Worm (Caenorhabditis elegans) whole organism, late embryonic: ENCODE measurements around the gene srd-66.

Source experiments
- C08G9.2 ChIP-seq: sonication (generic microtip); optimal IDR thresholded peaks from 2 replicates; lab custom pipeline; 2016; ENCODE audit warnings: mild to moderate bottlenecking, missing genetic modification characterization, moderate library complexity, missing compliant biosample characterization
- F13H6.1 ChIP-seq: sonication (generic microtip); optimal IDR thresholded peaks from 2 replicates; lab custom pipeline; 2016; ENCODE audit warnings: missing genetic modification characterization, missing compliant biosample characterization
- K02D7.2 ChIP-seq: sonication (generic microtip); optimal IDR thresholded peaks from 2 replicates; lab custom pipeline; 2017; ENCODE audit warnings: mild to moderate bottlenecking, missing genetic modification characterization, missing compliant biosample characterization
- K09A11.1 ChIP-seq: sonication (generic microtip); optimal IDR thresholded peaks from 2 replicates; lab custom pipeline; 2017; ENCODE audit warnings: antibody characterized with exemption, mild to moderate bottlenecking, missing genetic modification characterization, missing compliant biosample characterization; ENCODE audit not compliant: insufficient read depth
- T23F11.4 ChIP-seq: fragments of 200-800 bp; sonication (Bioruptor generic); optimal IDR thresholded peaks from 2 replicates; lab custom pipeline; 2018; ENCODE audit warnings: mild to moderate bottlenecking, missing genetic modification characterization, missing compliant biosample characterization
- ama-1 ChIP-seq: fragments of 150-350 bp; optimal IDR thresholded peaks from 2 replicates; lab custom pipeline; 2014
- ceh-18 ChIP-seq: sonication (generic microtip); optimal IDR thresholded peaks from 2 replicates; lab custom pipeline; 2016; ENCODE audit warnings: missing genetic modification characterization, missing compliant biosample characterization
- ceh-19 ChIP-seq: fragments of 200-800 bp; sonication (Bioruptor generic); optimal IDR thresholded peaks from 2 replicates; lab custom pipeline; 2018; ENCODE audit warnings: mild to moderate bottlenecking, missing genetic modification characterization, missing compliant biosample characterization
- ceh-30 ChIP-seq: fragments of 150-350 bp; optimal IDR thresholded peaks from 2 replicates; lab custom pipeline; 2014; ENCODE audit warnings: missing biosample characterization, missing genetic modification characterization
- ceh-34 ChIP-seq: sonication (generic microtip); optimal IDR thresholded peaks from 2 replicates; lab custom pipeline; 2016; ENCODE audit warnings: mild to moderate bottlenecking, missing genetic modification characterization, missing compliant biosample characterization
- ceh-45 ChIP-seq: fragments of 200-800 bp; sonication (Bioruptor generic); IDR thresholded peaks from 2 replicates; pipeline ENCODE4 v1.3.6; 2022; ENCODE audit warnings: missing genetic modification reagents, missing genetic modification characterization, missing compliant biosample characterization
- ceh-48 ChIP-seq: sonication (generic microtip); optimal IDR thresholded peaks from 2 replicates; lab custom pipeline; 2016; ENCODE audit warnings: missing genetic modification characterization, inconsistent platforms, missing compliant biosample characterization
- ceh-6 ChIP-seq: fragments of 200-800 bp; sonication (Bioruptor generic); optimal IDR thresholded peaks from 2 replicates; lab custom pipeline; 2018; ENCODE audit warnings: mild to moderate bottlenecking, missing genetic modification characterization, missing compliant biosample characterization
- ceh-9 ChIP-seq: sonication (generic microtip); optimal IDR thresholded peaks from 2 replicates; lab custom pipeline; 2016; ENCODE audit warnings: mild to moderate bottlenecking, missing genetic modification characterization, inconsistent platforms, missing compliant biosample characterization
- dmd-4 ChIP-seq: sonication (generic microtip); optimal IDR thresholded peaks from 2 replicates; lab custom pipeline; 2016; ENCODE audit warnings: borderline replicate concordance, missing genetic modification characterization, missing compliant biosample characterization
- elt-4 ChIP-seq: sonication (generic microtip); optimal IDR thresholded peaks from 2 replicates; lab custom pipeline; 2016; ENCODE audit warnings: missing genetic modification characterization, missing compliant biosample characterization
- ets-4 ChIP-seq: sonication (generic microtip); optimal IDR thresholded peaks from 2 replicates; lab custom pipeline; 2016; ENCODE audit warnings: missing genetic modification characterization, missing compliant biosample characterization
- eyg-1 ChIP-seq: sonication (generic microtip); optimal IDR thresholded peaks from 2 replicates; lab custom pipeline; 2016; ENCODE audit warnings: missing genotype, missing genetic modification characterization, missing compliant biosample characterization
- gmeb-2 ChIP-seq: sonication (generic microtip); optimal IDR thresholded peaks from 2 replicates; lab custom pipeline; 2016; ENCODE audit warnings: missing genetic modification characterization, inconsistent platforms, missing compliant biosample characterization
- hlh-13 ChIP-seq: fragments of 200-800 bp; sonication (Bioruptor generic); optimal IDR thresholded peaks from 2 replicates; lab custom pipeline; 2018; ENCODE audit warnings: mild to moderate bottlenecking, missing genetic modification characterization, missing compliant biosample characterization
- hlh-15 ChIP-seq: sonication (generic microtip); optimal IDR thresholded peaks from 2 replicates; lab custom pipeline; 2016; ENCODE audit warnings: missing genetic modification characterization, missing compliant biosample characterization
- hlh-8 ChIP-seq: sonication (generic microtip); optimal IDR thresholded peaks from 2 replicates; lab custom pipeline; 2016; ENCODE audit warnings: missing genotype, missing genetic modification characterization, missing compliant biosample characterization
- lim-6 ChIP-seq: sonication (generic microtip); optimal IDR thresholded peaks from 2 replicates; lab custom pipeline; 2016; ENCODE audit warnings: missing genetic modification characterization, missing compliant biosample characterization
- lin-11 ChIP-seq: fragments of 200-800 bp; sonication (Bioruptor generic); optimal IDR thresholded peaks from 2 replicates; lab custom pipeline; 2018; ENCODE audit warnings: mild to moderate bottlenecking, missing genetic modification characterization, missing compliant biosample characterization
- madf-2 ChIP-seq: sonication (generic microtip); optimal IDR thresholded peaks from 2 replicates; lab custom pipeline; 2017; ENCODE audit warnings: missing genetic modification characterization, missing compliant biosample characterization
- nhr-11 ChIP-seq: fragments of 150-350 bp; optimal IDR thresholded peaks from 2 replicates; lab custom pipeline; 2014; ENCODE audit warnings: missing biosample characterization, missing genetic modification characterization
- pat-9 ChIP-seq: fragments of 200-800 bp; sonication (Bioruptor generic); optimal IDR thresholded peaks from 2 replicates; lab custom pipeline; 2018; ENCODE audit warnings: mild to moderate bottlenecking, missing genetic modification characterization, moderate library complexity, missing compliant biosample characterization
- pax-1 ChIP-seq: fragments of 150-350 bp; optimal IDR thresholded peaks from 2 replicates; lab custom pipeline; 2014; ENCODE audit warnings: missing biosample characterization, missing genetic modification characterization
- pqm-1 ChIP-seq: sonication (generic microtip); optimal IDR thresholded peaks from 2 replicates; lab custom pipeline; 2016; ENCODE audit warnings: missing genetic modification characterization, missing compliant biosample characterization
- rnt-1 ChIP-seq: sonication (generic microtip); optimal IDR thresholded peaks from 2 replicates; lab custom pipeline; 2016; ENCODE audit warnings: missing genetic modification characterization, missing compliant biosample characterization
- sox-2 ChIP-seq: fragments of 200-800 bp; sonication (Bioruptor generic); IDR thresholded peaks from 2 replicates; pipeline ENCODE4 v1.3.6; 2022; ENCODE audit warnings: missing genetic modification reagents, missing genetic modification characterization, missing compliant biosample characterization
- syd-9 ChIP-seq: sonication (generic microtip); optimal IDR thresholded peaks from 2 replicates; lab custom pipeline; 2016; ENCODE audit warnings: mild to moderate bottlenecking, missing genetic modification characterization, moderate library complexity, missing compliant biosample characterization
- tbx-2 ChIP-seq: sonication (generic microtip); optimal IDR thresholded peaks from 2 replicates; lab custom pipeline; 2016; ENCODE audit warnings: missing genetic modification characterization, missing compliant biosample characterization
- ttx-3 ChIP-seq: sonication (generic microtip); optimal IDR thresholded peaks from 2 replicates; lab custom pipeline; 2016; ENCODE audit warnings: missing genetic modification reagents, missing genetic modification characterization, missing compliant biosample characterization
- unc-42 ChIP-seq: sonication (generic microtip); optimal IDR thresholded peaks from 2 replicates; lab custom pipeline; 2016; ENCODE audit warnings: missing genotype, missing genetic modification characterization, missing compliant biosample characterization
- unc-86 ChIP-seq: sonication (generic microtip); optimal IDR thresholded peaks from 2 replicates; lab custom pipeline; 2016; ENCODE audit warnings: missing genetic modification characterization, missing compliant biosample characterization
- zip-5 ChIP-seq: sonication (generic microtip); optimal IDR thresholded peaks from 2 replicates; lab custom pipeline; 2016; ENCODE audit warnings: missing genetic modification characterization, missing compliant biosample characterization

Gene srd-66

DNA sequence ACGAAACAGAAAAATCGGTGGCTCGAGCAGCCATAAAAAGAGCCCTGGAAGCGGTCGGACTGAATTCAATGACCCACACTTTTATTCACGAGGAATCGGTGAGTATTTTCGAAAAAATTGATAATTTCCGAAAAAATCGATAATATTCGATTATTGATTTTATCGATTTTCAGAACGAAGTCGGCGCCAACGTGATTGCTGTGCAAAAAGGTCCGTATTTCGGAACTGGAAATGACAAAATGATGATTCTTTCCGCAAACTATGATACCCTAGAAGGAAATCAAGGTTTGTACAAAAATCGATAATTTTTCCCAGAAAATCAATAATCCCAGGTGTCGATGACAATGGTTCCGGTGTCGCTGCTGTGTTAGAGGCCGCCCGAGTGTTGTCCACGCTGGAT is 24.5 kb upstream of the srd-66 start:
- TF ChIP-seq ama-1 (lab: Kevin White, UChicago) (no peak), ceh-6 (no peak), ceh-48 (tag; lab: Kevin White, UChicago) (peak; percentile 15), lin-11 (tag; lab: Kevin White, UChicago) (no peak)

DNA sequence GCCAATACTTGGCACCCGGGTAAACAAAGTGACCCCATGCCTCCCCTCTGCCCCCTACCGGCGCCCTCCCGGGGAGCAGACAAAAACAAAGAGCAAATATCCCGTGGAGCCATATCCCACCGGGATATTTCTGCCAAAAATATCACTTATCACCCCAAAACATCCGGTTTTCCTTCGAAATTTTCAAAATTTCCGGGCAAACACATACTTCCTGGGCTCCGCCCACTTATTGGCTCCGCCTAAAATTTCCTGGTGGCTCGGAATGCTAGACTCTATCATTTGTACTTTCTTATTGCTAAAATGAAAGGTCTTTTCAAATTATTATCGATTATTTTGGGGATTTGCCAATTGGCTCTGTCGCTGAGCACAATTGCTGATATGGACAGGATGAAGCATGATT is 23.3 kb upstream of the srd-66 start, which contains the start of gene Y39A3B.1:
Y39A3B.1 (plus strand) TSS at position 301 of the 400 bp plus-strand sequence.
- TF ChIP-seq K02D7.2 (tag; lab: Kevin White, UChicago) (no peak), eyg-1 (tag; lab: Kevin White, UChicago) (no peak), elt-4 (no peak), dmd-4 (tag; lab: Kevin White, UChicago) (no peak), ceh-6 (no peak), C08G9.2 (tag; lab: Kevin White, UChicago) (no peak), F13H6.1 (tag; lab: Kevin White, UChicago) (no peak), madf-2 (tag; lab: Kevin White, UChicago) (no peak), lim-6 (tag; lab: Kevin White, UChicago) (no peak), pax-1 (tag; lab: Kevin White, UChicago) (no peak), syd-9 (tag; lab: Kevin White, UChicago) (no peak), unc-86 (tag; lab: Kevin White, UChicago) (no peak), ceh-34 (tag; lab: Kevin White, UChicago) (no peak), nhr-11 (tag; lab: Kevin White, UChicago) (no peak), ets-4 (no peak), ttx-3 (tag; lab: Kevin White, UChicago) (no peak), ceh-30 (tag; lab: Kevin White, UChicago) (no peak), pat-9 (no peak), T23F11.4 (no peak)

DNA sequence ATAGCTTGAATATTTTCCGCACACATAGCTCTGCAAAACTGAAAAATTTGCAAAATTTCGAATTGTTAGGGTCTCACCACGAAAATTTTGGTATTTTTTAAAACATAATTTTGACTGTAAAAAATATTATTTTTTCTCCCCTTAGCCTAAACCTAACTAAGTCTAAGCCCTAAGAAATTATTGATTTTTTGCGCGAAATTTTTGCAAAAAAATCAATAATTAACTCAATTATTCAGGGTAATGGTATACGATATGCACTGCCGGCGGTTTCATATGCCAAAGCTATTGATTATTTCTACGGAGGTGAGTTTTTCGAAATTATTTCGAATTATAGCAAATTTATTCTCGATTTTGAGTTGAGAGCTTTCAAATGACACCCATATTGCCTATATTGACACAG is 18.8 kb upstream of the srd-66 start:
- TF ChIP-seq ceh-48 (tag; lab: Kevin White, UChicago), result peak; percentile 21
- no peak for TF ChIP-seq ceh-30 (tag; lab: Kevin White, UChicago)

DNA sequence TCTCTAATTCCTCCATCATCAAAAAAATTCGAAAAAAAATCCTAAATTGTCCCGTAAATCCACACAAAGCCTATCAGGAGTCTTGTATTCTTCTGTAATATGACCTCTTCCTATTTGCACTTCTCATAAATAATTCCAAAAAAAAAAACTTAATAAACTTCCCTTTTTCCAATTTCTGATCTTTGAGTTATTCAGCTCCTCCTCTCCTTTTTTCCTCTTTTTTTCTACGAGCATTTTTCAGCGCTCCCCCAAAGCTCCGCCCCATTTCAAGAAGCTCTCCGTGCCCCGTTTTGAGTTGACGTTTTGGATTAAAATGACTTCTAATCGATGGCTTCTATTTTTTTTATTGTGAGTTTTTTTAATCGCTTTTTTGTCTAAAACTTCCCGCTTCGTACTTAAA is 15.1 kb upstream of the srd-66 start, which contains the start of gene lgc-42:
lgc-42 (plus strand) TSS at position 301 of the 400 bp plus-strand sequence.
- TF ChIP-seq lim-6 (tag; lab: Kevin White, UChicago) (no peak), ceh-18 (tag; lab: Kevin White, UChicago) (no peak), unc-42 (tag; lab: Kevin White, UChicago) (no peak), ceh-9 (no peak), zip-5 (tag; lab: Kevin White, UChicago) (no peak), pqm-1 (tag; lab: Kevin White, UChicago) (no peak), ceh-45 (GFP tag; lab: Robert Waterston, UW) (no peak), madf-2 (tag; lab: Kevin White, UChicago) (no peak), unc-86 (tag; lab: Kevin White, UChicago) (no peak)

DNA sequence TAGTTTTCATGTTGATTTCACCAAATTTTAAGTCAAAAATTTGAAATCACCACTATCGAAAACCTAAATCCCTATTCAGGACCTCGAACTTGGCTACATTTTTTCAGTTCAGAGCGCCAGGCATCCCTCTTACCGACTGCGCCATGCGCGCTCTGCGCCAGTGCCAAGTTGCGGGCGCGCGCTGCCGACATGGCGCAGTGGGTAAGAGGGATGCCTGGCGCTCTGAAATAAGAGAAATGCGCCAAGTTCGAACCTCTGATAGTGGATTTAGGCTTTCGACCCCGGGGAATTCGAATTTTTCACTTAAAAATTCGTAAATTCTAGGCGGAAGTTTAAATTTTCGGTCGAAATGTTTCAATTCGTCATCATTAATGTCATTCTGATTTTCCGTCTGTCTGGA is 7.5 kb upstream of the srd-66 start:
- TF ChIP-seq rnt-1 (tag; lab: Kevin White, UChicago) (no peak), ceh-19 (GFP tag; lab: Kevin White, UChicago) (no peak), ceh-34 (tag; lab: Kevin White, UChicago) (no peak), dmd-4 (tag; lab: Kevin White, UChicago) (no peak), zip-5 (tag; lab: Kevin White, UChicago) (no peak), sox-2 (no peak), tbx-2 (tag; lab: Kevin White, UChicago) (no peak), unc-42 (tag; lab: Kevin White, UChicago) (no peak), gmeb-2 (tag; lab: Kevin White, UChicago) (no peak), hlh-15 (no peak), K09A11.1 (no peak), hlh-13 (no peak), hlh-8 (no peak)
